Fruit fly (Drosophila melanogaster) whole organism, embryonic: ENCODE results near the gene CG2540.

Source experiments
- B-H1 ChIP-seq: fragments of 200-800 bp; sonication (Bioruptor generic); IDR thresholded peaks from 3 replicates; pipeline ENCODE4 v1.3.6; 2022; ENCODE audit warnings: missing biosample characterization, missing genetic modification characterization
- Bgb ChIP-seq: fragments of 200-800 bp; sonication (Bioruptor generic); IDR thresholded peaks from 2 replicates; pipeline ENCODE4 v1.3.6; 2022; ENCODE audit warnings: missing biosample characterization, missing genetic modification characterization; ENCODE audit not compliant: partially characterized antibody
- Bteb2 ChIP-seq: fragments of 200-800 bp; sonication (Bioruptor generic); optimal IDR thresholded peaks from 2 replicates; lab custom pipeline; 2016; ENCODE audit warnings: missing biosample characterization, missing genetic modification characterization
- C15 ChIP-seq: fragments of 200-800 bp; sonication (Bioruptor generic); IDR thresholded peaks from 3 replicates; pipeline ENCODE4 v1.3.6; 2022; ENCODE audit warnings: missing biosample characterization, missing genetic modification characterization
- CG10274 ChIP-seq: fragments of 200-800 bp; sonication (Bioruptor generic); optimal IDR thresholded peaks from 3 replicates; lab custom pipeline; 2017; ENCODE audit warnings: missing biosample characterization, mild to moderate bottlenecking, missing genetic modification characterization
- CG11504 ChIP-seq: fragments of 200-800 bp; sonication (Bioruptor generic); optimal IDR thresholded peaks from 3 replicates; lab custom pipeline; 2019; ENCODE audit warnings: missing biosample characterization, mild to moderate bottlenecking, missing genetic modification characterization, moderate library complexity
- CG12391 ChIP-seq: fragments of 200-800 bp; sonication (Bioruptor generic); optimal IDR thresholded peaks from 3 replicates; lab custom pipeline; 2018; ENCODE audit warnings: missing biosample characterization, mild to moderate bottlenecking, missing genetic modification characterization, moderate library complexity
- CG13123 ChIP-seq: fragments of 200-800 bp; sonication (Bioruptor generic); optimal IDR thresholded peaks from 2 replicates; lab custom pipeline; 2016; ENCODE audit warnings: missing biosample characterization, missing genetic modification characterization
- CG15479 ChIP-seq: fragments of 200-800 bp; sonication (Bioruptor generic); optimal IDR thresholded peaks from 3 replicates; lab custom pipeline; 2019; ENCODE audit warnings: missing biosample characterization, mild to moderate bottlenecking, missing genetic modification characterization, moderate library complexity
- CG1602 ChIP-seq: fragments of 200-800 bp; sonication (Bioruptor generic); optimal IDR thresholded peaks from 3 replicates; lab custom pipeline; 2016; ENCODE audit warnings: missing biosample characterization, missing genetic modification characterization
- CG1647 ChIP-seq: fragments of 200-800 bp; sonication (Bioruptor generic); optimal IDR thresholded peaks from 3 replicates; lab custom pipeline; 2016; ENCODE audit warnings: missing biosample characterization, missing genetic modification characterization
- CG17385 ChIP-seq: fragments of 200-800 bp; sonication (Bioruptor generic); optimal IDR thresholded peaks from 3 replicates; lab custom pipeline; 2018; ENCODE audit warnings: missing biosample characterization, mild to moderate bottlenecking, missing genetic modification characterization
- CG17829 ChIP-seq: fragments of 200-800 bp; optimal IDR thresholded peaks from 2 replicates; lab custom pipeline; 2019; ENCODE audit warnings: missing biosample characterization, mild to moderate bottlenecking, missing genetic modification characterization, moderate library complexity
- CG32767 ChIP-seq: fragments of 200-800 bp; sonication (Bioruptor generic); IDR thresholded peaks from 2 replicates; pipeline ENCODE4 v1.3.6; 2022; ENCODE audit warnings: missing biosample characterization, missing genetic modification characterization
- CG3281 ChIP-seq: fragments of 200-800 bp; sonication (Bioruptor generic); optimal IDR thresholded peaks from 3 replicates; lab custom pipeline; 2017; ENCODE audit warnings: missing biosample characterization, mild to moderate bottlenecking, missing genetic modification characterization
- CG34422 ChIP-seq: fragments of 200-800 bp; sonication (Bioruptor generic); IDR thresholded peaks from 3 replicates; pipeline ENCODE4 v1.3.6; 2022; ENCODE audit warnings: missing biosample characterization, missing genetic modification characterization
- CG43689 ChIP-seq: fragments of 200-800 bp; sonication (Bioruptor generic); IDR thresholded peaks from 2 replicates; pipeline ENCODE4 v1.3.6; 2022; ENCODE audit warnings: missing biosample characterization, missing genetic modification characterization
- CG6813 ChIP-seq: fragments of 200-800 bp; sonication (Bioruptor generic); optimal IDR thresholded peaks from 2 replicates; lab custom pipeline; 2017; ENCODE audit warnings: missing biosample characterization, missing genetic modification characterization, mild to moderate bottlenecking, moderate library complexity, missing genetic modification reagents
- CG7271 ChIP-seq: fragments of 200-800 bp; sonication (Bioruptor generic); optimal IDR thresholded peaks from 2 replicates; lab custom pipeline; 2018; ENCODE audit warnings: missing biosample characterization, mild to moderate bottlenecking, missing genetic modification characterization, moderate library complexity
- CG7786 ChIP-seq: fragments of 200-800 bp; sonication (Bioruptor generic); optimal IDR thresholded peaks from 2 replicates; lab custom pipeline; 2016; ENCODE audit warnings: missing biosample characterization, missing genetic modification characterization
- CTCF ChIP-seq: fragments of 200-800 bp; sonication (Bioruptor generic); optimal IDR thresholded peaks from 2 replicates; lab custom pipeline; 2017; ENCODE audit warnings: missing biosample characterization, mild to moderate bottlenecking, missing genetic modification characterization, moderate library complexity
- CrebB ChIP-seq: fragments of 200-800 bp; sonication (Bioruptor generic); optimal IDR thresholded peaks from 3 replicates; lab custom pipeline; 2018; ENCODE audit warnings: missing biosample characterization, mild to moderate bottlenecking, missing genetic modification characterization
- Deaf1 ChIP-seq: fragments of 200-800 bp; optimal IDR thresholded peaks from 3 replicates; lab custom pipeline; 2019; ENCODE audit warnings: missing biosample characterization, mild to moderate bottlenecking, missing genetic modification characterization, moderate library complexity
- H2.0 ChIP-seq: fragments of 200-800 bp; sonication (Bioruptor generic); IDR thresholded peaks from 2 replicates; pipeline ENCODE4 v1.3.6; 2022; ENCODE audit warnings: missing biosample characterization, missing genetic modification characterization
- HmgD ChIP-seq: fragments of 200-800 bp; sonication (Bioruptor generic); optimal IDR thresholded peaks from 3 replicates; lab custom pipeline; 2016; ENCODE audit warnings: missing biosample characterization, missing genetic modification characterization
- MESR4 ChIP-seq: fragments of 200-800 bp; sonication (Bioruptor generic); optimal IDR thresholded peaks from 2 replicates; lab custom pipeline; 2018; ENCODE audit warnings: missing biosample characterization, mild to moderate bottlenecking, missing genetic modification characterization, moderate library complexity
- PHDP ChIP-seq: fragments of 200-800 bp; sonication (Bioruptor generic); optimal IDR thresholded peaks from 3 replicates; lab custom pipeline; 2018; ENCODE audit warnings: missing biosample characterization, mild to moderate bottlenecking, missing genetic modification characterization, moderate library complexity
- Ptx1 ChIP-seq: fragments of 200-800 bp; sonication (Bioruptor generic); IDR thresholded peaks from 2 replicates; pipeline ENCODE4 v1.3.6; 2022; ENCODE audit warnings: missing biosample characterization, missing genetic modification characterization
- Ravus ChIP-seq: fragments of 200-800 bp; sonication (Bioruptor generic); IDR thresholded peaks from 2 replicates; pipeline ENCODE4 v1.3.6; 2022; ENCODE audit warnings: missing biosample characterization, missing genetic modification characterization
- Rfx ChIP-seq: fragments of 200-800 bp; sonication (Bioruptor generic); IDR thresholded peaks from 2 replicates; pipeline ENCODE4 v1.3.6; 2022; ENCODE audit warnings: missing biosample characterization, missing genetic modification characterization
- Sox102F ChIP-seq: fragments of 200-800 bp; sonication (Bioruptor generic); optimal IDR thresholded peaks from 2 replicates; lab custom pipeline; 2018; ENCODE audit warnings: missing biosample characterization, mild to moderate bottlenecking, missing genetic modification characterization, moderate library complexity
- Usf ChIP-seq: fragments of 200-800 bp; sonication (Bioruptor generic); optimal IDR thresholded peaks from 2 replicates; lab custom pipeline; 2017; ENCODE audit warnings: missing genotype, missing biosample characterization, missing genetic modification characterization
- cg ChIP-seq: fragments of 200-800 bp; sonication (Bioruptor generic); optimal IDR thresholded peaks from 3 replicates; lab custom pipeline; 2019; ENCODE audit warnings: missing biosample characterization, mild to moderate bottlenecking, missing genetic modification characterization, moderate library complexity
- ci ChIP-seq: fragments of 200-800 bp; sonication (Bioruptor generic); IDR thresholded peaks from 3 replicates; pipeline ENCODE4 v1.3.6; 2022; ENCODE audit warnings: missing biosample characterization, missing genetic modification characterization
- dan ChIP-seq: fragments of 200-800 bp; sonication (Bioruptor generic); IDR thresholded peaks from 2 replicates; pipeline ENCODE4 v1.3.6; 2022; ENCODE audit warnings: missing biosample characterization, missing genetic modification characterization
- dpn ChIP-seq, 2 experiments: fragments of 200-800 bp; sonication (Bioruptor generic); optimal IDR thresholded peaks; 3 replicates each; lab custom pipeline; 2016; ENCODE audit warnings: missing biosample characterization in 2 of 2, missing genetic modification characterization in 2 of 2
- ewg ChIP-seq: fragments of 200-800 bp; sonication (Bioruptor generic); optimal IDR thresholded peaks from 3 replicates; lab custom pipeline; 2017; ENCODE audit warnings: mild to moderate bottlenecking, missing biosample characterization, missing genetic modification reagents, missing genetic modification characterization
- gem ChIP-seq: fragments of 200-800 bp; sonication (Bioruptor generic); optimal IDR thresholded peaks from 2 replicates; lab custom pipeline; 2019; ENCODE audit warnings: missing biosample characterization, mild to moderate bottlenecking, missing genetic modification characterization, moderate library complexity
- grau ChIP-seq: fragments of 200-800 bp; optimal IDR thresholded peaks from 3 replicates; lab custom pipeline; 2019; ENCODE audit warnings: missing biosample characterization, mild to moderate bottlenecking, missing genetic modification characterization, moderate library complexity
- insv ChIP-seq, 2 experiments: fragments of 200-800 bp; sonication (Bioruptor generic); optimal IDR thresholded peaks; 3 replicates each; lab custom pipeline; 2016 to 2018; ENCODE audit warnings: missing biosample characterization in 2 of 2, missing genetic modification characterization in 2 of 2
- nerfin-1 ChIP-seq: fragments of 200-800 bp; sonication (Bioruptor generic); optimal IDR thresholded peaks from 3 replicates; lab custom pipeline; 2019; ENCODE audit warnings: missing biosample characterization, mild to moderate bottlenecking, missing genetic modification characterization, moderate library complexity
- onecut ChIP-seq: fragments of 200-800 bp; sonication (Bioruptor generic); IDR thresholded peaks from 2 replicates; pipeline ENCODE4 v1.3.6; 2022; ENCODE audit warnings: missing biosample characterization, missing genetic modification characterization
- pb ChIP-seq: fragments of 200-800 bp; sonication (Bioruptor generic); optimal IDR thresholded peaks from 3 replicates; lab custom pipeline; 2016; ENCODE audit warnings: missing biosample characterization, missing genetic modification characterization
- phol ChIP-seq: fragments of 200-800 bp; sonication (Bioruptor generic); optimal IDR thresholded peaks from 3 replicates; lab custom pipeline; 2018; ENCODE audit warnings: missing biosample characterization, mild to moderate bottlenecking, missing genetic modification characterization, moderate library complexity
- ranshi ChIP-seq: fragments of 200-800 bp; sonication (Bioruptor generic); IDR thresholded peaks from 2 replicates; pipeline ENCODE4 v1.3.6; 2022; ENCODE audit warnings: missing biosample characterization, missing genetic modification characterization
- scrt ChIP-seq: fragments of 200-800 bp; sonication (Bioruptor generic); optimal IDR thresholded peaks from 2 replicates; lab custom pipeline; 2018; ENCODE audit warnings: missing biosample characterization, mild to moderate bottlenecking, missing genetic modification characterization, moderate library complexity
- sens ChIP-seq: fragments of 200-800 bp; sonication (Bioruptor generic); peaks from one replicate; lab custom pipeline; 2016; ENCODE audit warnings: missing biosample characterization, missing genetic modification characterization
- sna ChIP-seq: fragments of 200-800 bp; sonication (Bioruptor generic); IDR thresholded peaks from 2 replicates; pipeline ENCODE4 v1.3.6; 2022; ENCODE audit warnings: missing biosample characterization, missing genetic modification characterization; ENCODE audit not compliant: partially characterized antibody
- sqz ChIP-seq: fragments of 200-800 bp; sonication (Bioruptor generic); optimal IDR thresholded peaks from 3 replicates; lab custom pipeline; 2018; ENCODE audit warnings: missing biosample characterization, mild to moderate bottlenecking, missing genetic modification characterization
- stc ChIP-seq: fragments of 200-800 bp; sonication (Bioruptor generic); IDR thresholded peaks from 2 replicates; pipeline ENCODE4 v1.3.6; 2022; ENCODE audit warnings: missing biosample characterization, missing genetic modification characterization
- tap ChIP-seq: fragments of 200-800 bp; optimal IDR thresholded peaks from 3 replicates; lab custom pipeline; 2019; ENCODE audit warnings: missing biosample characterization, mild to moderate bottlenecking, missing genetic modification characterization, moderate library complexity
- wor ChIP-seq: fragments of 200-800 bp; sonication (Bioruptor generic); IDR thresholded peaks from 2 replicates; pipeline ENCODE4 v1.3.6; 2022; ENCODE audit warnings: missing biosample characterization, missing genetic modification characterization

The CG2540 gene

DNA sequence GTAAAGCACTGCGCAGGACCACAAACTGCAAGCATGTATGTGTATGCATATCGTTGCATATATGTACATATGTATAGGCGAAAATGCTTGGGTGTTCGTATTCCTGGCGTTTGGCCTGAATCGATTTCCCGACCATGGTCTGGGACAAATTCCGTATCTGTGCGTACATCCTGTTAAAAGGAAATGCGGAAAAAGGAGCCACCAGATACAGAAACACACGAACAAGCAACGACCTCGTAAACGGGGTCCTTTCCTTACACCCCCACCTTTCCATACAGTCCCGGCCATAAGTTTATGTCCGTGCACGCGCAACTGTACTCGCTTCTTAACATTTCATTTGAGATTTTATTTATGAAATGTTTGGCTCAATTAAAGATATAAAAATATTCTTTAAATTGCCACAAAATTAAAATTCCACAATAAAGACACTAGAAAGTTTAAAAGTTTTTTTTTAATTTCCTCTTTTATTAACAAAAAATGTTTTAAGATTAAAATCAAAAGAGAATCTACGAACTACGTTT, 45.7 kb upstream of the CG2540 start (continued):
- TF ChIP-seq CTCF (GFP tag; lab: Kevin White, UChicago) (no peak), CG34422 (GFP tag; lab: Robert Waterston, UW) (no peak), CG3281 (GFP tag; lab: Kevin White, UChicago) (peak; percentile 25), Rfx (GFP tag; lab: Robert Waterston, UW) (no peak), CG17829 (tag; lab: Kevin White, UChicago) (no peak), Deaf1 (peak; percentile 85), Ravus (GFP tag; lab: Robert Waterston, UW) (no peak), phol (tag; lab: Kevin White, UChicago) (no peak), CG7786 (no peak), dan (GFP tag; lab: Robert Waterston, UW) (no peak), PHDP (tag; lab: Kevin White, UChicago) (peak; percentile 1), sna (GFP tag; lab: Robert Waterston, UW) (no peak), CG32767 (no peak), scrt (GFP tag; lab: Kevin White, UChicago) (no peak), H2.0 (GFP tag; lab: Robert Waterston, UW) (no peak), CrebB (no peak), CG13123 (GFP tag; lab: Kevin White, UChicago) (no peak), B-H1 (no peak), cg (GFP tag; lab: Kevin White, UChicago) (peak; percentile 1), CG7271 (tag; lab: Kevin White, UChicago) (no peak), sens (GFP tag; lab: Kevin White, UChicago) (peak; percentile 66), CG11504 (peak; percentile 21), grau (tag; lab: Kevin White, UChicago) (peak; percentile 15), dpn (GFP tag; optimal IDR thresholded peaks at IDR 0.05; lab: Kevin White, UChicago) (no peak), Usf (GFP tag; lab: Kevin White, UChicago) (no peak), ranshi (GFP tag; lab: Robert Waterston, UW) (no peak), CG1602 (GFP tag; lab: Kevin White, UChicago) (no peak), CG17385 (no peak), ewg (GFP tag; lab: Kevin White, UChicago) (peak; percentile 72), C15 (GFP tag; lab: Robert Waterston, UW) (no peak), stc (GFP tag; lab: Robert Waterston, UW) (no peak), MESR4 (GFP tag; lab: Kevin White, UChicago) (no peak), sqz (GFP tag; lab: Kevin White, UChicago) (peak; percentile 68), Ptx1 (GFP tag; lab: Robert Waterston, UW) (no peak), ci (GFP tag; lab: Robert Waterston, UW) (peak; percentile 28; the same call in 1 of the 3 replicates), gem (tag; lab: Kevin White, UChicago) (peak; percentile 30), CG6813 (GFP tag; lab: Kevin White, UChicago) (no peak), tap (tag; lab: Kevin White, UChicago) (no peak), CG15479 (GFP tag; lab: Kevin White, UChicago) (no peak), CG12391 (tag; lab: Kevin White, UChicago) (peak; percentile 12), nerfin-1 (tag; lab: Kevin White, UChicago) (peak; percentile 56), Bteb2 (GFP tag; lab: Kevin White, UChicago) (no peak), Bgb (GFP tag; lab: Robert Waterston, UW) (no peak), insv (GFP tag; optimal IDR thresholded peaks at IDR 0.05; lab: Kevin White, UChicago) (no peak), pb (GFP tag; lab: Kevin White, UChicago) (no peak), onecut (GFP tag; lab: Robert Waterston, UW) (peak; percentile 96), CG43689 (GFP tag; lab: Robert Waterston, UW) (no peak), CG1647 (GFP tag; lab: Kevin White, UChicago) (no peak), wor (no peak), Sox102F (GFP tag; lab: Kevin White, UChicago) (no peak), HmgD (GFP tag; lab: Kevin White, UChicago) (no peak), CG10274 (no peak)
